Worm (Caenorhabditis elegans) whole organism, L4 larva: ENCODE data around the gene Y57G11A.4.

Source experiments
- F10B5.3 ChIP-seq: sonication (generic microtip); optimal IDR thresholded peaks from 2 replicates; lab custom pipeline; 2016; ENCODE audit warnings: mild to moderate bottlenecking, missing genetic modification characterization, missing compliant biosample characterization
- F37D6.2 ChIP-seq: sonication (generic microtip); optimal IDR thresholded peaks from 2 replicates; lab custom pipeline; 2016; ENCODE audit warnings: mild to moderate bottlenecking, missing genetic modification characterization, missing compliant biosample characterization
- F49E8.2 ChIP-seq: sonication (generic microtip); optimal IDR thresholded peaks from 2 replicates; lab custom pipeline; 2016; ENCODE audit warnings: missing compliant biosample characterization, mild to moderate bottlenecking, missing genetic modification characterization, borderline replicate concordance
- R02D3.7 ChIP-seq: fragments of 150-350 bp; sonication (generic microtip); optimal IDR thresholded peaks from 3 replicates; lab custom pipeline; 2014; ENCODE audit warnings: missing biosample characterization, missing genetic modification characterization
- T20F7.1 ChIP-seq: fragments of 200-800 bp; sonication (Bioruptor generic); optimal IDR thresholded peaks from 2 replicates; lab custom pipeline; 2018; ENCODE audit warnings: mild to moderate bottlenecking, missing genetic modification characterization, missing compliant biosample characterization
- Y48G9A.11 ChIP-seq: fragments of 200-800 bp; sonication (Bioruptor generic); IDR thresholded peaks from 2 replicates; pipeline ENCODE4 v1.3.6; 2022; ENCODE audit warnings: missing genetic modification reagents, missing genetic modification characterization, missing compliant biosample characterization
- ZK546.5 ChIP-seq, 2 experiments: sonication (generic microtip); optimal IDR thresholded peaks; 2 replicates each; lab custom pipeline; 2017; ENCODE audit warnings: missing biosample characterization in 2 of 2, missing genetic modification characterization in 2 of 2
- aha-1 ChIP-seq: fragments of 150-350 bp; peaks from one replicate; lab custom pipeline; 2014; ENCODE audit warnings: missing biosample characterization, missing genetic modification characterization
- attf-4 ChIP-seq: sonication (generic microtip); optimal IDR thresholded peaks from 3 replicates; lab custom pipeline; 2017; ENCODE audit warnings: missing biosample characterization, missing genetic modification characterization
- ceh-20 ChIP-seq: fragments of 200-800 bp; sonication (Bioruptor generic); IDR thresholded peaks from 2 replicates; pipeline ENCODE4 v1.3.6; 2022; ENCODE audit warnings: missing genetic modification reagents, missing genetic modification characterization, missing compliant biosample characterization
- ceh-28 ChIP-seq: fragments of 150-350 bp; optimal IDR thresholded peaks from 2 replicates; lab custom pipeline; 2014; ENCODE audit warnings: missing biosample characterization, missing genetic modification reagents, missing genetic modification characterization
- ceh-32 ChIP-seq: sonication (generic microtip); optimal IDR thresholded peaks from 2 replicates; lab custom pipeline; 2016; ENCODE audit warnings: mild to moderate bottlenecking, missing genetic modification characterization, missing compliant biosample characterization; ENCODE audit not compliant: poor library complexity
- ceh-44 ChIP-seq: fragments of 200-800 bp; sonication (Bioruptor generic); IDR thresholded peaks from 2 replicates; pipeline ENCODE4 v1.3.6; 2022; ENCODE audit warnings: missing genetic modification reagents, missing genetic modification characterization, missing compliant biosample characterization
- ceh-62 ChIP-seq: sonication (generic microtip); optimal IDR thresholded peaks from 2 replicates; lab custom pipeline; 2017; ENCODE audit warnings: missing biosample characterization, missing genetic modification characterization
- ctbp-1 ChIP-seq: fragments of 200-800 bp; sonication (Bioruptor generic); IDR thresholded peaks from 2 replicates; pipeline ENCODE4 v1.3.6; 2022; ENCODE audit warnings: missing genetic modification reagents, missing genetic modification characterization, missing compliant biosample characterization
- daf-19 ChIP-seq: fragments of 200-800 bp; sonication (Bioruptor generic); conservative IDR thresholded peaks from 2 replicates; pipeline ENCODE4 v1.3.6; 2022; ENCODE audit warnings: missing genetic modification characterization, missing compliant biosample characterization
- dmd-9 ChIP-seq: fragments of 200-800 bp; sonication (Bioruptor generic); IDR thresholded peaks from 2 replicates; pipeline ENCODE4 v1.3.6; 2022; ENCODE audit warnings: missing genetic modification reagents, missing genetic modification characterization, missing compliant biosample characterization
- dpl-1 ChIP-seq: fragments of 150-350 bp; optimal IDR thresholded peaks from 2 replicates; lab custom pipeline; 2014; ENCODE audit warnings: missing biosample characterization, missing genetic modification reagents, missing genetic modification characterization
- duxl-1 ChIP-seq: sonication (generic microtip); optimal IDR thresholded peaks from 2 replicates; lab custom pipeline; 2016; ENCODE audit warnings: mild to moderate bottlenecking, missing genetic modification characterization, moderate library complexity, missing compliant biosample characterization; ENCODE audit not compliant: poor library complexity
- egl-27 ChIP-seq: sonication (generic microtip); optimal IDR thresholded peaks from 3 replicates; lab custom pipeline; 2017; ENCODE audit warnings: missing biosample characterization, missing genetic modification reagents, missing genetic modification characterization
- egl-43 ChIP-seq: fragments of 200-800 bp; sonication (Bioruptor generic); IDR thresholded peaks from 2 replicates; pipeline ENCODE4 v1.3.6; 2022; ENCODE audit warnings: missing genetic modification reagents, missing genetic modification characterization, missing compliant biosample characterization
- fkh-10 ChIP-seq: fragments of 150-350 bp; optimal IDR thresholded peaks from 2 replicates; lab custom pipeline; 2014; ENCODE audit warnings: missing biosample characterization, missing genetic modification reagents, missing genetic modification characterization
- fos-1 ChIP-seq: fragments of 150-350 bp; optimal IDR thresholded peaks from 2 replicates; lab custom pipeline; 2014; ENCODE audit warnings: missing biosample characterization, missing genetic modification characterization
- gei-8 ChIP-seq: fragments of 200-800 bp; sonication (Bioruptor generic); optimal IDR thresholded peaks from 2 replicates; lab custom pipeline; 2018; ENCODE audit warnings: mild to moderate bottlenecking, missing genetic modification characterization, missing compliant biosample characterization
- hlh-11 ChIP-seq: fragments of 200-800 bp; sonication (Bioruptor generic); optimal IDR thresholded peaks from 2 replicates; lab custom pipeline; 2018; ENCODE audit warnings: mild to moderate bottlenecking, missing genetic modification characterization, missing compliant biosample characterization
- hmg-1.1 ChIP-seq: fragments of 200-800 bp; sonication (Bioruptor generic); IDR thresholded peaks from 2 replicates; pipeline ENCODE4 v1.3.6; 2022; ENCODE audit warnings: missing genetic modification reagents, missing genetic modification characterization, missing compliant biosample characterization
- jun-1 ChIP-seq: fragments of 150-350 bp; optimal IDR thresholded peaks from 2 replicates; lab custom pipeline; 2014; ENCODE audit warnings: missing biosample characterization, missing genetic modification reagents, missing genetic modification characterization
- lin-15B ChIP-seq: fragments of 150-350 bp; sonication (generic microtip); optimal IDR thresholded peaks from 3 replicates; lab custom pipeline; 2014; ENCODE audit warnings: missing biosample characterization, missing genetic modification characterization
- lsy-2 ChIP-seq, 2 experiments: fragments of 150-350 bp in 1 of 2; sonication (generic microtip) in 1 of 2; optimal IDR thresholded peaks; 2 replicates each; lab custom pipeline; 2014 to 2017; ENCODE audit warnings: missing biosample characterization in 2 of 2, missing genetic modification characterization in 2 of 2
- madf-5 ChIP-seq, 2 experiments: fragments of 200-800 bp; sonication (Bioruptor generic); IDR thresholded peaks; 2 replicates each; pipeline ENCODE4 v1.3.6; 2022; ENCODE audit warnings: missing compliant biosample characterization in 2 of 2, missing genetic modification characterization in 2 of 2
- mdt-29 ChIP-seq: fragments of 200-800 bp; sonication (Bioruptor generic); IDR thresholded peaks from 2 replicates; pipeline ENCODE4 v1.3.6; 2022; ENCODE audit warnings: missing genetic modification reagents, missing genetic modification characterization, missing compliant biosample characterization
- mep-1 ChIP-seq: fragments of 150-350 bp; sonication (generic microtip); optimal IDR thresholded peaks from 3 replicates; lab custom pipeline; 2014; ENCODE audit warnings: missing biosample characterization, missing genetic modification characterization
- mxl-3 ChIP-seq: fragments of 200-800 bp; sonication (Bioruptor generic); optimal IDR thresholded peaks from 2 replicates; lab custom pipeline; 2018; ENCODE audit warnings: mild to moderate bottlenecking, missing genetic modification characterization, missing compliant biosample characterization
- nhr-102 ChIP-seq: sonication (generic microtip); optimal IDR thresholded peaks from 2 replicates; lab custom pipeline; 2016; ENCODE audit warnings: mild to moderate bottlenecking, missing genetic modification characterization, moderate library complexity, missing compliant biosample characterization
- nhr-11 ChIP-seq: fragments of 150-350 bp; optimal IDR thresholded peaks from 2 replicates; lab custom pipeline; 2014; ENCODE audit warnings: missing biosample characterization, missing genetic modification characterization
- nhr-41 ChIP-seq: fragments of 200-800 bp; sonication (Bioruptor generic); IDR thresholded peaks from 2 replicates; pipeline ENCODE4 v1.3.6; 2022; ENCODE audit warnings: missing genetic modification reagents, missing genetic modification characterization, missing compliant biosample characterization
- nhr-42 ChIP-seq: fragments of 200-800 bp; sonication (Bioruptor generic); IDR thresholded peaks from 2 replicates; pipeline ENCODE4 v1.3.6; 2022; ENCODE audit warnings: missing genetic modification characterization, missing compliant biosample characterization
- nhr-6 ChIP-seq: fragments of 150-350 bp; optimal IDR thresholded peaks from 2 replicates; lab custom pipeline; 2014; ENCODE audit warnings: missing biosample characterization, missing genetic modification characterization
- nhr-76 ChIP-seq: fragments of 150-350 bp; optimal IDR thresholded peaks from 2 replicates; lab custom pipeline; 2014; ENCODE audit warnings: missing biosample characterization, missing genetic modification characterization
- nhr-77 ChIP-seq: fragments of 150-350 bp; optimal IDR thresholded peaks from 2 replicates; lab custom pipeline; 2014; ENCODE audit warnings: missing biosample characterization, missing genetic modification characterization
- pha-4 ChIP-seq, 2 experiments: fragments of 150-350 bp in 1 of 2; fragments of 200-800 bp in 1 of 2; sonication (Bioruptor generic) in 1 of 2; IDR thresholded peaks in 1 of 2; optimal IDR thresholded peaks in 1 of 2; 2 replicates each; pipeline versions ENCODE4 v1.3.6 to Lab custom; 2014 to 2022; ENCODE audit warnings: missing genetic modification characterization in 2 of 2, missing genetic modification reagents in 2 of 2, missing biosample characterization in 1 of 2, missing compliant biosample characterization in 1 of 2
- php-3 ChIP-seq: fragments of 200-800 bp; sonication (Bioruptor generic); IDR thresholded peaks from 2 replicates; pipeline ENCODE4 v1.3.6; 2022; ENCODE audit warnings: missing genetic modification reagents, missing genetic modification characterization, missing compliant biosample characterization
- pqm-1 ChIP-seq: sonication (generic microtip); optimal IDR thresholded peaks from 2 replicates; lab custom pipeline; 2017; ENCODE audit warnings: missing biosample characterization, missing genetic modification characterization
- tag-97 ChIP-seq: fragments of 200-800 bp; sonication (Bioruptor generic); IDR thresholded peaks from 2 replicates; pipeline ENCODE4 v1.3.6; 2022; ENCODE audit warnings: missing genetic modification characterization, missing compliant biosample characterization
- unc-62 ChIP-seq, 3 experiments: fragments of 150-350 bp in 1 of 3; sonication (generic microtip); optimal IDR thresholded peaks in 2 of 3; peaks in 1 of 3; 1 replicate in 1 of 3; 2 replicates in 2 of 3; lab custom pipeline; 2014 to 2017; ENCODE audit warnings: missing biosample characterization in 3 of 3, missing genetic modification characterization in 3 of 3, missing genetic modification reagents in 3 of 3, missing genotype in 1 of 3
- vab-7 ChIP-seq: fragments of 200-800 bp; sonication (Bioruptor generic); IDR thresholded peaks from 2 replicates; pipeline ENCODE4 v1.3.6; 2022; ENCODE audit warnings: missing genetic modification reagents, missing genetic modification characterization, missing compliant biosample characterization
- zag-1 ChIP-seq: fragments of 150-350 bp; optimal IDR thresholded peaks from 2 replicates; lab custom pipeline; 2014; ENCODE audit warnings: missing biosample characterization, missing genetic modification characterization
- zip-2 ChIP-seq: fragments of 150-350 bp; optimal IDR thresholded peaks from 2 replicates; lab custom pipeline; 2014; ENCODE audit warnings: missing biosample characterization, missing genetic modification characterization
- ztf-11 ChIP-seq: fragments of 150-350 bp; optimal IDR thresholded peaks from 2 replicates; lab custom pipeline; 2014; ENCODE audit warnings: missing biosample characterization, missing genetic modification characterization
- ztf-7 ChIP-seq: fragments of 150-350 bp; optimal IDR thresholded peaks from 2 replicates; lab custom pipeline; 2014; ENCODE audit warnings: missing biosample characterization, missing genetic modification characterization

The Y57G11A.4 gene

DNA sequence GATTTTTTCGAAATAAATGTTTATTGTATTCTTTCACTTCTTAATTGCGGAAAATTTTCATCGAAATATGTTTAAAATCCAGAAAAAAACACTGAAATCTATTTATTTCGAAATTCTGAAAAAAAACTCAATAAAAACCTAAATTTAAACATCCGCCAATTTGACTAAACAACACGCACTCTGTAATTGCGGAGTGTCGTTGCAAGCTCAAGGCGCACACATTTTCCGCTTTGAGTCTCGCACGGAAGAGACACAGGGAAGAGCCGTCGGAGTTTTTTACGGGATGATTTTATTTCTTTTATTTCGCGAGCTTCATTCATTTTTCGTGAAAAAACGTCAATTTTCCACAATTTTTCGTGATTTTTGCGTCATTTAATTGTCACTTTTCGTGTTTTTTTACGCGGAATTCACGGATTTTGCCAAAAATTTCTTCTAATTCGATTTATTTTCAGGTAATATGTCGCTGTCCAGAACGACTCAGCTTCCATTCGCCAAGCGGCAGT lies 18.0 kb upstream of the Y57G11A.4 start, which contains the start of gene dld-1 (continued):
- TF ChIP-seq unc-62 (GFP tag; optimal IDR thresholded peaks at IDR 0.05 in 1 of 2; lab: Kevin White, UChicago) (peak in 1 of 2 experiments; percentile 75), unc-62 (tag; optimal IDR thresholded peaks at IDR 0.05; lab: Kevin White, UChicago) (no peak), gei-8 (no peak), zip-2 (peak; percentile 66), mxl-3 (GFP tag; lab: Kevin White, UChicago) (peak; percentile 31), lsy-2 (tag; optimal IDR thresholded peaks at IDR 0.05; lab: Kevin White, UChicago) (peak; percentile 89 to 97), egl-43 (GFP tag; lab: Robert Waterston, UW) (no peak; the same call in 1 of the 2 replicates), T20F7.1 (peak; percentile 100), hmg-1.1 (GFP tag; lab: Robert Waterston, UW) (peak; percentile 94), hlh-11 (tag; lab: Kevin White, UChicago) (peak; percentile 84), dpl-1 (GFP tag; lab: Kevin White, UChicago) (peak; percentile 100), F49E8.2 (tag; lab: Kevin White, UChicago) (peak; percentile 46), ctbp-1 (GFP tag; lab: Robert Waterston, UW) (peak; percentile 69), ceh-32 (tag; lab: Kevin White, UChicago) (no peak), Y48G9A.11 (GFP tag; lab: Robert Waterston, UW) (peak; percentile 100), nhr-11 (tag; lab: Kevin White, UChicago) (peak; percentile 90), dmd-9 (GFP tag; lab: Robert Waterston, UW) (no peak), nhr-6 (tag; lab: Kevin White, UChicago) (peak; percentile 96), F37D6.2 (tag; lab: Kevin White, UChicago) (peak; percentile 82), egl-27 (tag; lab: Kevin White, UChicago) (no peak), nhr-42 (GFP tag; lab: Robert Waterston, UW) (no peak), fos-1 (tag; lab: Kevin White, UChicago) (no peak), mdt-29 (GFP tag; lab: Robert Waterston, UW) (0 out of 2 replicates have a peak, but pooled peaks have one; percentile 53), daf-19 (GFP tag; lab: Robert Waterston, UW) (no peak), duxl-1 (peak; percentile 88), nhr-76 (tag; lab: Kevin White, UChicago) (peak; percentile 6), aha-1 (tag; lab: Kevin White, UChicago) (peak; percentile 99), nhr-41 (GFP tag; lab: Robert Waterston, UW) (no peak), pha-4 (GFP tag; IDR thresholded peaks at IDR 0.05; lab: Robert Waterston, UW) (peak; percentile 82), pha-4 (tag; optimal IDR thresholded peaks at IDR 0.05; lab: Kevin White, UChicago) (peak; percentile 92), php-3 (GFP tag; lab: Robert Waterston, UW) (peak; percentile 73), attf-4 (tag; lab: Kevin White, UChicago) (no peak), ceh-44 (GFP tag; lab: Robert Waterston, UW) (0 out of 2 replicates have a peak, but pooled peaks have one; percentile 12), madf-5 (GFP tag; IDR thresholded peaks at IDR 0.05; lab: Robert Waterston, UW) (no peak), pqm-1 (tag; lab: Kevin White, UChicago) (no peak), R02D3.7 (peak; percentile 95), ZK546.5 (tag; optimal IDR thresholded peaks at IDR 0.05; lab: Kevin White, UChicago) (peak in 1 of 2 experiments; percentile 65), lin-15B (peak; percentile 79), ceh-62 (tag; lab: Kevin White, UChicago) (no peak), ceh-20 (peak; percentile 75; the same call in 1 of the 2 replicates), zag-1 (tag; lab: Kevin White, UChicago) (peak; percentile 61), nhr-77 (peak; percentile 97), ztf-11 (no peak), mep-1 (tag; lab: Kevin White, UChicago) (peak; percentile 97), ceh-28 (tag; lab: Kevin White, UChicago) (no peak), tag-97 (GFP tag; lab: Robert Waterston, UW) (no peak), jun-1 (peak; percentile 88), F10B5.3 (tag; lab: Kevin White, UChicago) (peak; percentile 52), vab-7 (GFP tag; lab: Robert Waterston, UW) (0 out of 2 replicates have a peak, but pooled peaks have one; percentile 39), ztf-7 (peak; percentile 96), fkh-10 (GFP tag; lab: Kevin White, UChicago) (peak; percentile 99), nhr-102 (tag; lab: Kevin White, UChicago) (peak; percentile 84)
